Fruit fly (Drosophila melanogaster) whole organism, embryonic: Measurements from ENCODE around the gene Ltn1.
A peak's percentile ranks its signal among the peaks of the same experiment; 100 is the strongest.

Source experiments
- Awh ChIP-seq: fragments of 200-800 bp; sonication (Bioruptor generic); IDR thresholded peaks from 2 replicates; pipeline ENCODE4, ENCODE4 v1.3.6; 2022; ENCODE audit warnings: missing biosample characterization, missing genetic modification characterization
- CG12104 ChIP-seq: fragments of 200-800 bp; sonication (Bioruptor generic); optimal IDR thresholded peaks from 3 replicates; lab custom pipeline; 2016; ENCODE audit warnings: missing biosample characterization, missing genetic modification characterization
- CG12299 ChIP-seq: fragments of 200-800 bp; sonication (Bioruptor generic); optimal IDR thresholded peaks from 2 replicates; lab custom pipeline; 2018; ENCODE audit warnings: missing biosample characterization, mild to moderate bottlenecking, missing genetic modification characterization
- CG15011 ChIP-seq: fragments of 200-800 bp; sonication (Bioruptor generic); optimal IDR thresholded peaks from 3 replicates; lab custom pipeline; 2018; ENCODE audit warnings: missing biosample characterization, mild to moderate bottlenecking, missing genetic modification characterization
- CG1647 ChIP-seq: fragments of 200-800 bp; sonication (Bioruptor generic); optimal IDR thresholded peaks from 3 replicates; lab custom pipeline; 2016; ENCODE audit warnings: missing biosample characterization, missing genetic modification characterization
- CG17186 ChIP-seq: fragments of 200-800 bp; sonication (Bioruptor generic); optimal IDR thresholded peaks from 3 replicates; lab custom pipeline; 2017; ENCODE audit warnings: missing biosample characterization, missing genetic modification reagents, missing genetic modification characterization
- CG17568 ChIP-seq: fragments of 200-800 bp; sonication (Bioruptor generic); optimal IDR thresholded peaks from 2 replicates; lab custom pipeline; 2018; ENCODE audit warnings: missing biosample characterization, mild to moderate bottlenecking, missing genetic modification characterization, moderate library complexity
- CG2120 ChIP-seq: fragments of 200-800 bp; sonication (Bioruptor generic); optimal IDR thresholded peaks from 3 replicates; lab custom pipeline; 2016; ENCODE audit warnings: missing biosample characterization, missing genetic modification characterization
- CG31388 ChIP-seq: fragments of 200-800 bp; sonication (Bioruptor generic); optimal IDR thresholded peaks from 2 replicates; lab custom pipeline; 2016; ENCODE audit warnings: missing biosample characterization, missing genetic modification characterization
- CG32772 ChIP-seq: fragments of 200-800 bp; sonication (Bioruptor generic); IDR thresholded peaks from 2 replicates; pipeline ENCODE4 v1.3.6; 2022; ENCODE audit warnings: missing biosample characterization, missing genetic modification characterization
- CG34422 ChIP-seq: fragments of 200-800 bp; sonication (Bioruptor generic); IDR thresholded peaks from 3 replicates; pipeline ENCODE4 v1.3.6; 2022; ENCODE audit warnings: missing biosample characterization, missing genetic modification characterization
- CG3847 ChIP-seq: fragments of 200-800 bp; sonication (Bioruptor generic); IDR thresholded peaks from 2 replicates; pipeline ENCODE4 v1.3.6; 2022; ENCODE audit warnings: missing biosample characterization, missing genetic modification characterization
- CG4854 ChIP-seq: fragments of 200-800 bp; sonication (Bioruptor generic); optimal IDR thresholded peaks from 2 replicates; lab custom pipeline; 2016; ENCODE audit warnings: missing biosample characterization, missing genetic modification characterization, inconsistent platforms
- CG5180 ChIP-seq: fragments of 200-800 bp; sonication (Bioruptor generic); optimal IDR thresholded peaks from 3 replicates; lab custom pipeline; 2017; ENCODE audit warnings: missing biosample characterization, missing genetic modification characterization, mild to moderate bottlenecking, moderate library complexity, missing genetic modification reagents
- CG7271 ChIP-seq: fragments of 200-800 bp; sonication (Bioruptor generic); optimal IDR thresholded peaks from 2 replicates; lab custom pipeline; 2018; ENCODE audit warnings: missing biosample characterization, mild to moderate bottlenecking, missing genetic modification characterization, moderate library complexity
- CG7372 ChIP-seq: fragments of 200-800 bp; sonication (Bioruptor generic); IDR thresholded peaks from 2 replicates; pipeline ENCODE4 v1.3.6; 2022; ENCODE audit warnings: missing biosample characterization, missing genetic modification characterization
- CG7786 ChIP-seq: fragments of 200-800 bp; sonication (Bioruptor generic); optimal IDR thresholded peaks from 2 replicates; lab custom pipeline; 2016; ENCODE audit warnings: missing biosample characterization, missing genetic modification characterization
- CG8089 ChIP-seq: fragments of 200-800 bp; sonication (Bioruptor generic); optimal IDR thresholded peaks from 3 replicates; lab custom pipeline; 2016; ENCODE audit warnings: missing biosample characterization, missing genetic modification characterization
- CG9727 ChIP-seq: fragments of 200-800 bp; sonication (Bioruptor generic); optimal IDR thresholded peaks from 3 replicates; lab custom pipeline; 2017; ENCODE audit warnings: missing biosample characterization, mild to moderate bottlenecking, missing genetic modification characterization
- CkIIα-i1 ChIP-seq: fragments of 200-800 bp; sonication (Bioruptor generic); IDR thresholded peaks from 2 replicates; pipeline ENCODE4 v1.3.6; 2022; ENCODE audit warnings: missing biosample characterization, missing genetic modification characterization
- D19A ChIP-seq: fragments of 200-800 bp; optimal IDR thresholded peaks from 3 replicates; lab custom pipeline; 2019; ENCODE audit warnings: missing biosample characterization, mild to moderate bottlenecking, missing genetic modification characterization, moderate library complexity
- Deaf1 ChIP-seq: fragments of 200-800 bp; optimal IDR thresholded peaks from 3 replicates; lab custom pipeline; 2019; ENCODE audit warnings: missing biosample characterization, mild to moderate bottlenecking, missing genetic modification characterization, moderate library complexity
- Dfd ChIP-seq, 2 experiments: fragments of >200 bp; optimal IDR thresholded peaks; 2 replicates each; lab custom pipeline; 2017; ENCODE audit warnings: missing biosample characterization in 2 of 2, missing genetic modification characterization in 2 of 2
- E2f1 ChIP-seq: fragments of 200-800 bp; sonication (Bioruptor generic); IDR thresholded peaks from 2 replicates; pipeline ENCODE4 v1.3.6; 2022; ENCODE audit warnings: missing biosample characterization, missing genetic modification characterization
- E2f2 ChIP-seq: fragments of 200-800 bp; sonication (Bioruptor generic); IDR thresholded peaks from 2 replicates; pipeline ENCODE4 v1.3.6; 2022; ENCODE audit warnings: missing biosample characterization, missing genetic modification characterization
- Elba2 ChIP-seq: fragments of 200-800 bp; sonication (Bioruptor generic); optimal IDR thresholded peaks from 3 replicates; lab custom pipeline; 2016; ENCODE audit warnings: missing biosample characterization, missing genetic modification characterization
- GATAe ChIP-seq: fragments of 200-800 bp; sonication (Bioruptor generic); conservative IDR thresholded peaks from 2 replicates; pipeline ENCODE4 v1.3.6; 2022; ENCODE audit warnings: missing biosample characterization, missing genetic modification characterization
- H15 ChIP-seq: fragments of 200-800 bp; sonication (Bioruptor generic); IDR thresholded peaks from 3 replicates; pipeline ENCODE4 v1.3.6; 2022; ENCODE audit warnings: missing biosample characterization, missing genetic modification characterization
- HLH54F ChIP-seq: fragments of 200-800 bp; sonication (Bioruptor generic); optimal IDR thresholded peaks from 3 replicates; lab custom pipeline; 2016; ENCODE audit warnings: missing biosample characterization, missing genetic modification characterization
- Hand ChIP-seq: fragments of 200-800 bp; sonication (Bioruptor generic); optimal IDR thresholded peaks from 2 replicates; lab custom pipeline; 2017; ENCODE audit warnings: mild to moderate bottlenecking, missing biosample characterization, missing genetic modification reagents, missing genetic modification characterization
- Med ChIP-seq: fragments of 200-800 bp; sonication (Bioruptor generic); peaks from one replicate; lab custom pipeline; 2016; ENCODE audit warnings: missing biosample characterization, missing genetic modification characterization, mild to moderate bottlenecking, inconsistent platforms, moderate library complexity
- Opbp ChIP-seq: fragments of 200-800 bp; sonication (Bioruptor generic); IDR thresholded peaks from 3 replicates; pipeline ENCODE4 v1.3.6; 2022; ENCODE audit warnings: missing biosample characterization, missing genetic modification characterization; ENCODE audit not compliant: partially characterized antibody
- Rfx ChIP-seq: fragments of 200-800 bp; sonication (Bioruptor generic); IDR thresholded peaks from 2 replicates; pipeline ENCODE4 v1.3.6; 2022; ENCODE audit warnings: missing biosample characterization, missing genetic modification characterization
- Stat92E ChIP-seq, 3 experiments: fragments of >200 bp in 2 of 3; fragments of 200-800 bp in 1 of 3; sonication (Bioruptor generic) in 1 of 3; optimal IDR thresholded peaks; 2 replicates each; lab custom pipeline; 2017 to 2019; ENCODE audit warnings: missing biosample characterization in 3 of 3, missing genetic modification characterization in 3 of 3, mild to moderate bottlenecking in 1 of 3, moderate library complexity in 1 of 3
- Taf1 ChIP-seq: fragments of 200-800 bp; sonication (Bioruptor generic); IDR thresholded peaks from 2 replicates; pipeline ENCODE4 v1.3.6; 2022; ENCODE audit warnings: missing biosample characterization, missing genetic modification characterization
- Xrp1 ChIP-seq: fragments of 200-800 bp; sonication (Bioruptor generic); IDR thresholded peaks from 2 replicates; pipeline ENCODE4 v1.3.6; 2022; ENCODE audit warnings: missing biosample characterization, missing genetic modification characterization
- bsh ChIP-seq, 2 experiments: fragments of 200-800 bp; sonication (Bioruptor generic); optimal IDR thresholded peaks; 2 replicates each; lab custom pipeline; 2017 to 2018; ENCODE audit warnings: mild to moderate bottlenecking in 2 of 2, missing biosample characterization in 2 of 2, missing genetic modification characterization in 2 of 2, moderate library complexity in 1 of 2
- crc ChIP-seq: fragments of 200-800 bp; sonication (Bioruptor generic); optimal IDR thresholded peaks from 2 replicates; lab custom pipeline; 2016; ENCODE audit warnings: missing biosample characterization, missing genetic modification characterization
- cwo ChIP-seq: fragments of 200-800 bp; sonication (Bioruptor generic); optimal IDR thresholded peaks from 3 replicates; lab custom pipeline; 2017; ENCODE audit warnings: missing biosample characterization, missing genetic modification characterization, mild to moderate bottlenecking, moderate library complexity, missing genetic modification reagents
- dysf ChIP-seq: fragments of 200-800 bp; sonication (Bioruptor generic); IDR thresholded peaks from 3 replicates; pipeline ENCODE4 v1.3.6; 2022; ENCODE audit warnings: missing biosample characterization, missing genetic modification characterization
- emc ChIP-seq: fragments of 200-800 bp; sonication (Bioruptor generic); optimal IDR thresholded peaks from 2 replicates; lab custom pipeline; 2016; ENCODE audit warnings: missing biosample characterization, missing genetic modification characterization
- gt ChIP-seq: fragments of 200-800 bp; sonication (Bioruptor generic); IDR thresholded peaks from 2 replicates; pipeline ENCODE4 v1.3.6; 2022; ENCODE audit warnings: missing biosample characterization, missing genetic modification characterization
- ken ChIP-seq: fragments of 200-800 bp; sonication (Bioruptor generic); IDR thresholded peaks from 3 replicates; pipeline ENCODE4 v1.3.6; 2022; ENCODE audit warnings: missing biosample characterization, missing genetic modification characterization
- repo ChIP-seq: fragments of 200-800 bp; sonication (Bioruptor generic); optimal IDR thresholded peaks from 2 replicates; lab custom pipeline; 2016; ENCODE audit warnings: missing biosample characterization, missing genetic modification characterization
- rib ChIP-seq: fragments of 200-800 bp; sonication (Bioruptor generic); IDR thresholded peaks from 2 replicates; pipeline ENCODE4 v1.3.6; 2022; ENCODE audit warnings: missing biosample characterization, missing genetic modification characterization
- sima ChIP-seq: fragments of 200-800 bp; sonication (Bioruptor generic); optimal IDR thresholded peaks from 2 replicates; lab custom pipeline; 2016; ENCODE audit warnings: missing biosample characterization, missing genetic modification characterization
- tgo ChIP-seq: fragments of 200-800 bp; sonication (Bioruptor generic); IDR thresholded peaks from 3 replicates; pipeline ENCODE4 v1.3.6; 2022; ENCODE audit warnings: missing biosample characterization, missing genetic modification characterization
- tio ChIP-seq: fragments of 200-800 bp; sonication (Bioruptor generic); optimal IDR thresholded peaks from 2 replicates; lab custom pipeline; 2017; ENCODE audit warnings: missing biosample characterization, missing genetic modification characterization, inconsistent platforms
- tll ChIP-seq, 2 experiments: fragments of 200-800 bp in 1 of 2; fragments of >200 bp in 1 of 2; sonication (Bioruptor generic) in 1 of 2; optimal IDR thresholded peaks; 2 replicates each; lab custom pipeline; 2017 to 2019; ENCODE audit warnings: missing biosample characterization in 2 of 2, missing genetic modification characterization in 2 of 2, mild to moderate bottlenecking in 1 of 2, moderate library complexity in 1 of 2
- usp ChIP-seq: fragments of >200 bp; optimal IDR thresholded peaks from 2 replicates; lab custom pipeline; 2017; ENCODE audit warnings: missing biosample characterization, missing genetic modification characterization
- wdn ChIP-seq: fragments of 200-800 bp; sonication (Bioruptor generic); IDR thresholded peaks from 2 replicates; pipeline ENCODE4 v1.3.6; 2022; ENCODE audit warnings: missing biosample characterization, missing genetic modification characterization
- zf30C ChIP-seq: fragments of 200-800 bp; sonication (Bioruptor generic); optimal IDR thresholded peaks from 3 replicates; lab custom pipeline; 2018; ENCODE audit warnings: missing biosample characterization, mild to moderate bottlenecking, missing genetic modification characterization

Ltn1 gene

DNA sequence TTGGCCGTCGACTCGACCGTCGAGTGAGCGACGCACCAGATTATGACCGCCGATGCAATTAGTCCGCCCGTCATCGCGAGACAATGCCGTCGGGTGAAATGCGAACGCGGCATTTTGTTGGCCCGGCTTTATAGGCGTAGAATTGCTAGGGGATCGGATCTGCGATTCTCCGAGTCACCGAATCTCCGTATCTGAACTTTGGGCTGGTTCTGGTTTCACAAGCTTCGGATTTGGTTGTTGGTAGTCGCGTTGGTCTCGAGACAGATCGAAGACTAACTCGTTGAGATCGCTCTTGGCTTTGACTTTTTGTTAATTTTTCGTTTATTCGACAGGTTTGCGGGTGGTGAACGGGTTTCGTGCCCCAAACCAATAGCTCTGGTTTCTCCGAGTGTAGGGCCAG lies 55.5 kb downstream of the Ltn1 start (continued):
- no peak for TF ChIP-seq Awh (GFP tag; lab: Robert Waterston, UW)
- no peak for TF ChIP-seq CG3847 (GFP tag; lab: Robert Waterston, UW)
- no peak for TF ChIP-seq usp
- TF ChIP-seq CkIIα-i1 = no peak
- no peak for TF ChIP-seq Dfd (GFP tag; optimal IDR thresholded peaks at IDR 0.05; lab: Kevin White, UChicago)
- TF ChIP-seq Deaf1 = peak; percentile 52
- no peak for TF ChIP-seq CG1647 (GFP tag; lab: Kevin White, UChicago)
- no peak for TF ChIP-seq H15 (GFP tag; lab: Robert Waterston, UW)
- no peak for TF ChIP-seq tio (GFP tag; lab: Kevin White, UChicago)
- TF ChIP-seq CG17186 (GFP tag; lab: Kevin White, UChicago) = no peak
- TF ChIP-seq CG2120 = peak; percentile 3
- no peak for TF ChIP-seq tgo (GFP tag; lab: Robert Waterston, UW)
- TF ChIP-seq HLH54F (GFP tag; lab: Kevin White, UChicago) = no peak
- TF ChIP-seq rib (GFP tag; lab: Robert Waterston, UW) = no peak
- TF ChIP-seq wdn (GFP tag; lab: Robert Waterston, UW) = 0 out of 2 replicates have a peak, but pooled peaks have one; percentile 48
- TF ChIP-seq CG7372 (GFP tag; lab: Robert Waterston, UW) = no peak
- no peak for TF ChIP-seq CG12299 (tag; lab: Kevin White, UChicago)
- no peak for TF ChIP-seq D19A
- TF ChIP-seq Hand (GFP tag; lab: Kevin White, UChicago) = no peak
- no peak for TF ChIP-seq CG7271
- no peak for TF ChIP-seq CG5180 (GFP tag; lab: Kevin White, UChicago)
- TF ChIP-seq Taf1 = no peak
- no peak for TF ChIP-seq CG15011 (GFP tag; lab: Kevin White, UChicago)
- TF ChIP-seq CG32772 (GFP tag; lab: Robert Waterston, UW) = 0 out of 2 replicates have a peak, but pooled peaks have one; percentile 21
- TF ChIP-seq CG34422 (GFP tag; lab: Robert Waterston, UW) = no peak
- no peak for TF ChIP-seq E2f2 (GFP tag; lab: Robert Waterston, UW)
- TF ChIP-seq Med = peak; percentile 69
- no peak for TF ChIP-seq Elba2 (GFP tag; lab: Kevin White, UChicago)
- TF ChIP-seq cwo (GFP tag; lab: Kevin White, UChicago) = no peak
- no peak for TF ChIP-seq E2f1 (GFP tag; lab: Robert Waterston, UW)
- no peak for TF ChIP-seq crc (GFP tag; lab: Kevin White, UChicago)
- no peak for TF ChIP-seq zf30C
- TF ChIP-seq CG7786 (GFP tag; lab: Kevin White, UChicago) = no peak
- TF ChIP-seq gt = no peak
- no peak for TF ChIP-seq CG12104 (GFP tag; lab: Kevin White, UChicago)
- no peak for TF ChIP-seq CG31388 (GFP tag; lab: Kevin White, UChicago)
- no peak for TF ChIP-seq repo (GFP tag; lab: Kevin White, UChicago)
- no peak for TF ChIP-seq CG9727 (GFP tag; lab: Kevin White, UChicago)
- TF ChIP-seq tll (GFP tag; optimal IDR thresholded peaks at IDR 0.05; lab: Kevin White, UChicago) = no peak
- TF ChIP-seq Rfx (GFP tag; lab: Robert Waterston, UW) = peak; percentile 33; the same call in 1 of the 2 replicates
- no peak for TF ChIP-seq ken (GFP tag; lab: Robert Waterston, UW)
- TF ChIP-seq CG8089 (GFP tag; lab: Kevin White, UChicago) = no peak
- TF ChIP-seq CG17568 = no peak
- TF ChIP-seq emc = no peak
- peak; percentile 28; the same call in 1 of the 3 replicates for TF ChIP-seq dysf (GFP tag; lab: Robert Waterston, UW)
- no peak for TF ChIP-seq CG4854 (GFP tag; lab: Kevin White, UChicago)
- TF ChIP-seq Stat92E (GFP tag; optimal IDR thresholded peaks at IDR 0.05; lab: Kevin White, UChicago) = no peak
- no peak for TF ChIP-seq bsh (GFP tag; optimal IDR thresholded peaks at IDR 0.05; lab: Kevin White, UChicago)
- no peak for TF ChIP-seq Opbp (GFP tag; lab: Robert Waterston, UW)
- no peak for TF ChIP-seq sima (GFP tag; lab: Kevin White, UChicago)
- no peak for TF ChIP-seq Xrp1
- no peak for TF ChIP-seq GATAe (GFP tag; lab: Robert Waterston, UW)
